Worm (Caenorhabditis elegans) whole organism, L4 larva: Measurements from ENCODE around the gene M02F4.1.
A peak's percentile ranks its signal among the peaks of the same experiment; 100 is the strongest.

Source experiments
- F10B5.3 ChIP-seq: sonication (generic microtip); optimal IDR thresholded peaks from 2 replicates; lab custom pipeline; 2016; ENCODE audit warnings: mild to moderate bottlenecking, missing genetic modification characterization, missing compliant biosample characterization
- F26F4.8 ChIP-seq: fragments of 200-800 bp; sonication (Bioruptor generic); conservative IDR thresholded peaks from 2 replicates; pipeline ENCODE4 v1.3.6; 2022; ENCODE audit warnings: missing genetic modification characterization, missing compliant biosample characterization
- F37D6.2 ChIP-seq: sonication (generic microtip); optimal IDR thresholded peaks from 2 replicates; lab custom pipeline; 2016; ENCODE audit warnings: mild to moderate bottlenecking, missing genetic modification characterization, missing compliant biosample characterization
- F49E8.2 ChIP-seq: sonication (generic microtip); optimal IDR thresholded peaks from 2 replicates; lab custom pipeline; 2016; ENCODE audit warnings: missing compliant biosample characterization, mild to moderate bottlenecking, missing genetic modification characterization, borderline replicate concordance
- T20F7.1 ChIP-seq: fragments of 200-800 bp; sonication (Bioruptor generic); optimal IDR thresholded peaks from 2 replicates; lab custom pipeline; 2018; ENCODE audit warnings: mild to moderate bottlenecking, missing genetic modification characterization, missing compliant biosample characterization
- Y48G9A.11 ChIP-seq: fragments of 200-800 bp; sonication (Bioruptor generic); IDR thresholded peaks from 2 replicates; pipeline ENCODE4 v1.3.6; 2022; ENCODE audit warnings: missing genetic modification reagents, missing genetic modification characterization, missing compliant biosample characterization
- Y5F2A.4 ChIP-seq: fragments of 200-800 bp; sonication (Bioruptor generic); optimal IDR thresholded peaks from 2 replicates; lab custom pipeline; 2018; ENCODE audit warnings: mild to moderate bottlenecking, missing genetic modification characterization, missing compliant biosample characterization
- ZK337.2 ChIP-seq: fragments of 200-800 bp; sonication (Bioruptor generic); IDR thresholded peaks from 2 replicates; pipeline ENCODE4 v1.3.6; 2022; ENCODE audit warnings: missing genetic modification reagents, missing genetic modification characterization, missing compliant biosample characterization
- aha-1 ChIP-seq: fragments of 150-350 bp; peaks from one replicate; lab custom pipeline; 2014; ENCODE audit warnings: missing biosample characterization, missing genetic modification characterization
- aly-2 ChIP-seq: sonication (generic microtip); optimal IDR thresholded peaks from 2 replicates; lab custom pipeline; 2018; ENCODE audit warnings: missing biosample characterization, missing genetic modification characterization
- ama-1 ChIP-seq: fragments of 150-350 bp; optimal IDR thresholded peaks from 2 replicates; lab custom pipeline; 2014; ENCODE audit warnings: inconsistent platforms, mixed read lengths
- attf-4 ChIP-seq: sonication (generic microtip); optimal IDR thresholded peaks from 3 replicates; lab custom pipeline; 2017; ENCODE audit warnings: missing biosample characterization, missing genetic modification characterization
- ceh-20 ChIP-seq: fragments of 200-800 bp; sonication (Bioruptor generic); IDR thresholded peaks from 2 replicates; pipeline ENCODE4 v1.3.6; 2022; ENCODE audit warnings: missing genetic modification reagents, missing genetic modification characterization, missing compliant biosample characterization
- ceh-28 ChIP-seq: fragments of 150-350 bp; optimal IDR thresholded peaks from 2 replicates; lab custom pipeline; 2014; ENCODE audit warnings: missing biosample characterization, missing genetic modification reagents, missing genetic modification characterization
- ceh-62 ChIP-seq: sonication (generic microtip); optimal IDR thresholded peaks from 2 replicates; lab custom pipeline; 2017; ENCODE audit warnings: missing biosample characterization, missing genetic modification characterization
- ceh-82 ChIP-seq: sonication (generic microtip); optimal IDR thresholded peaks from 2 replicates; lab custom pipeline; 2017; ENCODE audit warnings: missing biosample characterization, missing genetic modification characterization
- cey-2 ChIP-seq: sonication (generic microtip); optimal IDR thresholded peaks from 3 replicates; lab custom pipeline; 2017; ENCODE audit warnings: missing genetic modification characterization, mild to moderate bottlenecking, missing compliant biosample characterization, antibody characterized with exemption, borderline replicate concordance; ENCODE audit not compliant: insufficient read depth
- dpl-1 ChIP-seq: fragments of 150-350 bp; optimal IDR thresholded peaks from 2 replicates; lab custom pipeline; 2014; ENCODE audit warnings: missing biosample characterization, missing genetic modification reagents, missing genetic modification characterization
- egl-43 ChIP-seq: fragments of 200-800 bp; sonication (Bioruptor generic); IDR thresholded peaks from 2 replicates; pipeline ENCODE4 v1.3.6; 2022; ENCODE audit warnings: missing genetic modification reagents, missing genetic modification characterization, missing compliant biosample characterization
- gei-8 ChIP-seq: fragments of 200-800 bp; sonication (Bioruptor generic); optimal IDR thresholded peaks from 2 replicates; lab custom pipeline; 2018; ENCODE audit warnings: mild to moderate bottlenecking, missing genetic modification characterization, missing compliant biosample characterization
- hif-1 ChIP-seq, 2 experiments: sonication (generic microtip); optimal IDR thresholded peaks; 2 replicates each; lab custom pipeline; 2016 to 2017; ENCODE audit warnings: missing compliant biosample characterization in 2 of 2, missing genetic modification characterization in 2 of 2, missing genetic modification reagents in 2 of 2, missing genotype in 2 of 2, mild to moderate bottlenecking in 1 of 2
- jun-1 ChIP-seq: fragments of 150-350 bp; optimal IDR thresholded peaks from 2 replicates; lab custom pipeline; 2014; ENCODE audit warnings: missing biosample characterization, missing genetic modification reagents, missing genetic modification characterization
- lin-1 ChIP-seq: fragments of 200-800 bp; sonication (Bioruptor generic); IDR thresholded peaks from 2 replicates; pipeline ENCODE4 v1.3.6; 2022; ENCODE audit warnings: missing genetic modification reagents, missing genetic modification characterization, missing compliant biosample characterization
- lin-13 ChIP-seq: fragments of 150-350 bp; optimal IDR thresholded peaks from 2 replicates; lab custom pipeline; 2014; ENCODE audit warnings: missing biosample characterization, missing genetic modification reagents, missing genetic modification characterization
- lin-15B ChIP-seq: fragments of 150-350 bp; sonication (generic microtip); optimal IDR thresholded peaks from 3 replicates; lab custom pipeline; 2014; ENCODE audit warnings: missing biosample characterization, missing genetic modification characterization
- lin-38 ChIP-seq: fragments of 200-800 bp; sonication (Bioruptor generic); IDR thresholded peaks from 2 replicates; pipeline ENCODE4 v1.3.6; 2022; ENCODE audit warnings: missing genetic modification reagents, missing genetic modification characterization, missing compliant biosample characterization
- lsy-2 ChIP-seq, 2 experiments: fragments of 150-350 bp in 1 of 2; sonication (generic microtip) in 1 of 2; optimal IDR thresholded peaks; 2 replicates each; lab custom pipeline; 2014 to 2017; ENCODE audit warnings: missing biosample characterization in 2 of 2, missing genetic modification characterization in 2 of 2
- madf-9 ChIP-seq: fragments of 200-800 bp; sonication (Bioruptor generic); conservative IDR thresholded peaks from 2 replicates; pipeline ENCODE4 v1.3.6; 2022; ENCODE audit warnings: missing genetic modification reagents, missing genetic modification characterization, missing compliant biosample characterization
- mdl-1 ChIP-seq, 2 experiments: fragments of 150-350 bp in 1 of 2; sonication (generic microtip) in 1 of 2; optimal IDR thresholded peaks; 2 replicates each; lab custom pipeline; 2014 to 2017; ENCODE audit warnings: missing biosample characterization in 2 of 2, missing genetic modification characterization in 2 of 2
- mdt-29 ChIP-seq: fragments of 200-800 bp; sonication (Bioruptor generic); IDR thresholded peaks from 2 replicates; pipeline ENCODE4 v1.3.6; 2022; ENCODE audit warnings: missing genetic modification reagents, missing genetic modification characterization, missing compliant biosample characterization
- mep-1 ChIP-seq: fragments of 150-350 bp; sonication (generic microtip); optimal IDR thresholded peaks from 3 replicates; lab custom pipeline; 2014; ENCODE audit warnings: missing biosample characterization, missing genetic modification characterization
- mxl-2 ChIP-seq: fragments of 200-800 bp; sonication (Bioruptor generic); conservative IDR thresholded peaks from 2 replicates; pipeline ENCODE4 v1.3.6; 2022; ENCODE audit warnings: missing genetic modification reagents, missing genetic modification characterization, missing compliant biosample characterization
- mxl-3 ChIP-seq: fragments of 200-800 bp; sonication (Bioruptor generic); optimal IDR thresholded peaks from 2 replicates; lab custom pipeline; 2018; ENCODE audit warnings: mild to moderate bottlenecking, missing genetic modification characterization, missing compliant biosample characterization
- nhr-10 ChIP-seq: fragments of 150-350 bp; optimal IDR thresholded peaks from 2 replicates; lab custom pipeline; 2014; ENCODE audit warnings: missing biosample characterization, missing genetic modification characterization
- nhr-11 ChIP-seq: fragments of 150-350 bp; optimal IDR thresholded peaks from 2 replicates; lab custom pipeline; 2014; ENCODE audit warnings: missing biosample characterization, missing genetic modification characterization
- nhr-111 ChIP-seq: fragments of 200-800 bp; sonication (Bioruptor generic); optimal IDR thresholded peaks from 2 replicates; lab custom pipeline; 2018; ENCODE audit warnings: mild to moderate bottlenecking, missing genetic modification characterization, missing compliant biosample characterization
- nhr-237 ChIP-seq: sonication (generic microtip); optimal IDR thresholded peaks from 2 replicates; lab custom pipeline; 2017; ENCODE audit warnings: missing biosample characterization, missing genetic modification characterization
- nhr-25 ChIP-seq: sonication (generic microtip); optimal IDR thresholded peaks from 2 replicates; lab custom pipeline; 2017; ENCODE audit warnings: missing genetic modification characterization, mild to moderate bottlenecking, missing compliant biosample characterization, antibody characterized with exemption, moderate library complexity, borderline replicate concordance; ENCODE audit not compliant: insufficient read depth
- nhr-28 ChIP-seq: fragments of 150-350 bp; optimal IDR thresholded peaks from 2 replicates; lab custom pipeline; 2014; ENCODE audit warnings: missing biosample characterization, missing genetic modification characterization
- nhr-41 ChIP-seq: fragments of 200-800 bp; sonication (Bioruptor generic); IDR thresholded peaks from 2 replicates; pipeline ENCODE4 v1.3.6; 2022; ENCODE audit warnings: missing genetic modification reagents, missing genetic modification characterization, missing compliant biosample characterization
- nhr-48 ChIP-seq: sonication (generic microtip); optimal IDR thresholded peaks from 2 replicates; lab custom pipeline; 2016; ENCODE audit warnings: mild to moderate bottlenecking, missing genetic modification characterization, missing compliant biosample characterization
- nhr-76 ChIP-seq: fragments of 150-350 bp; optimal IDR thresholded peaks from 2 replicates; lab custom pipeline; 2014; ENCODE audit warnings: missing biosample characterization, missing genetic modification characterization
- nhr-77 ChIP-seq: fragments of 150-350 bp; optimal IDR thresholded peaks from 2 replicates; lab custom pipeline; 2014; ENCODE audit warnings: missing biosample characterization, missing genetic modification characterization
- spr-1 ChIP-seq: sonication (generic microtip); optimal IDR thresholded peaks from 2 replicates; lab custom pipeline; 2016; ENCODE audit warnings: mild to moderate bottlenecking, missing genetic modification characterization, missing compliant biosample characterization
- unc-130 ChIP-seq: sonication (generic microtip); optimal IDR thresholded peaks from 2 replicates; lab custom pipeline; 2016; ENCODE audit warnings: missing genetic modification reagents, missing genetic modification characterization, missing compliant biosample characterization
- unc-62 ChIP-seq, 3 experiments: fragments of 150-350 bp in 1 of 3; sonication (generic microtip); optimal IDR thresholded peaks in 2 of 3; peaks in 1 of 3; 1 replicate in 1 of 3; 2 replicates in 2 of 3; lab custom pipeline; 2014 to 2017; ENCODE audit warnings: missing biosample characterization in 3 of 3, missing genetic modification characterization in 3 of 3, missing genetic modification reagents in 3 of 3, missing genotype in 1 of 3
- zfp-2 ChIP-seq: sonication (generic microtip); optimal IDR thresholded peaks from 2 replicates; lab custom pipeline; 2016; ENCODE audit warnings: mild to moderate bottlenecking, missing genetic modification characterization, missing compliant biosample characterization

M02F4.1 gene

DNA sequence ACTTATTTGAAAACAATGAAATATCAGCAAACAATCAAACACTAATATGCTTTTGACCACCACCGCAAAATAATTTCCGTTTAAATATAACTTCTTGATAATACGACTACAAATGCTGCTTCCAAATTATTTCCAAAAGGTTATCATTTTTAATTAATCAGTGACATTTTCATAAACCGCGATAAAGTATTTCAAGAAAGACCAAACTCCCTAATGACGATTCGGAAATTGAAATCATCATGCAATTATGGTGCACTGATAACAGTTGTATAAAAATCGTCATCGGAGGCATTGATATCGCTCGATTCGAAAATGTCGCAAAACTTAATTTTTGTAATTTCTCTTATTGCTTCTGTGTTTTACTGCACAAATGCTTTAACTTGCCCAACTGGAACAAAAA is 2.6 kb upstream of the M02F4.1 start, which contains the start of gene clec-265 (continued):
- TF ChIP-seq nhr-237 (tag; lab: Kevin White, UChicago) (no peak), Y5F2A.4 (no peak), mdt-29 (GFP tag; lab: Robert Waterston, UW) (no peak), F26F4.8 (GFP tag; lab: Robert Waterston, UW) (no peak), nhr-48 (peak; percentile 1), aly-2 (tag; lab: Kevin White, UChicago) (no peak), nhr-77 (tag; lab: Kevin White, UChicago) (peak; percentile 86), jun-1 (no peak), Y48G9A.11 (GFP tag; lab: Robert Waterston, UW) (no peak), attf-4 (tag; lab: Kevin White, UChicago) (no peak), nhr-111 (GFP tag; lab: Kevin White, UChicago) (no peak), spr-1 (tag; lab: Kevin White, UChicago) (no peak), nhr-41 (GFP tag; lab: Robert Waterston, UW) (no peak), mdl-1 (tag; optimal IDR thresholded peaks at IDR 0.05; lab: Kevin White, UChicago) (peak in 1 of 2 experiments; percentile 47), nhr-10 (tag; lab: Kevin White, UChicago) (no peak)

DNA sequence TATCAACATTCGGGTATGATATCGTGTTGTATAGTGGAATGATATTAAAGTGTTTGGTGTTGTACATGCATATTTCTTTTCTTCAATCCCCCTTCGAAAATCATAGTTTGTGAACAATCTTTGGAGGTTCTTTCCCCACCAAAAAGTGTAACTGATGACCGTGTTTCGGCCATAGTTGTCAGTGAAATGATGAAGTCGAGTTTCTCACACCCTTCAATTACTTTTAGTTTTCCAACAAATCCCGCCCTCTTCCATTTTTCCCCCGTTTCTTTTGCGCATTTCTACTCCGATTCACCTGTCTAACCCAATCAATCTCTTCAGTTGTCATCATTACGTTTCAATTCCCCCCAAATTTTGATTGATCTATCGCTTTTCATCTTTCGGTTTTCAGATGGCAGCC is 3.8 kb downstream of the M02F4.1 start:
- TF ChIP-seq lin-1 (GFP tag; lab: Robert Waterston, UW) (no peak), lsy-2 (tag; optimal IDR thresholded peaks at IDR 0.05; lab: Kevin White, UChicago) (peak in 1 of 2 experiments; percentile 20), nhr-28 (tag; lab: Kevin White, UChicago) (peak; percentile 22), dpl-1 (GFP tag; lab: Kevin White, UChicago) (no peak), ZK337.2 (GFP tag; lab: Robert Waterston, UW) (no peak), egl-43 (GFP tag; lab: Robert Waterston, UW) (no peak), unc-62 (GFP tag; optimal IDR thresholded peaks at IDR 0.05 in 1 of 2; lab: Kevin White, UChicago) (peak in 1 of 2 experiments; percentile 54), unc-62 (tag; optimal IDR thresholded peaks at IDR 0.05; lab: Kevin White, UChicago) (no peak), ceh-20 (GFP tag; lab: Robert Waterston, UW) (0 out of 2 replicates have a peak, but pooled peaks have one; percentile 30), hif-1 (tag; optimal IDR thresholded peaks at IDR 0.05; lab: Kevin White, UChicago) (no peak), nhr-76 (tag; lab: Kevin White, UChicago) (no peak), unc-130 (GFP tag; lab: Kevin White, UChicago) (no peak), nhr-11 (tag; lab: Kevin White, UChicago) (peak; percentile 13), lin-13 (no peak), aly-2 (tag; lab: Kevin White, UChicago) (no peak), nhr-111 (GFP tag; lab: Kevin White, UChicago) (no peak)
- TF ChIP-seq, all 104 proteins: peak for 5

DNA sequence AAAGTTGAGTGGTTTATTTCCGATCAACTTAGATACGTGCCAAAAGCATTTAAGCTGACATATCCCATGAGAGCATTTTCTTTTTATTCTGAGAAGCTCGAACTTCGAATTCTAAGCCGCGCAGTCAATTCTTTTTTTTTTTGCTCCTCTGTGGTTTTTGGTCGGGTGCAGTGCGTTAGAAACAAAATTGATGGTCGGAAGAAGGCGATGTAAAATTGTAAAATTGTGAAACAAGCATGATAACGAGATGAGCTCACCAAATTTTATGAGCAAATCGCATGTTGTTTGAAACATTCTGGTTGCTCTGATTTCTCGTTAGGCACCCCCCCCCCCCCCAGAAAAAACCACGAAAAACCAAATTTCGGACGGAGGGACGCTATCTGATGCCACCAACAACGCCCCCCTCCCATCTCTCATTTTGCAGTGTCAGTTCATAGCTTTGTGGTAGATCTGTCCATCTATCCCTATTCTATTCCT is 4.3 kb downstream of the M02F4.1 start, which contains the start of gene aqp-7:
aqp-7 (plus strand) TSS at position 427 of the 477 bp plus-strand sequence.
- TF ChIP-seq nhr-77 (tag; lab: Kevin White, UChicago) (no peak), ceh-62 (tag; lab: Kevin White, UChicago) (no peak), lin-15B (no peak), aha-1 (tag; lab: Kevin White, UChicago) (peak; percentile 30), nhr-11 (tag; lab: Kevin White, UChicago) (no peak), mdl-1 (tag; optimal IDR thresholded peaks at IDR 0.05; lab: Kevin White, UChicago) (no peak), ceh-28 (tag; lab: Kevin White, UChicago) (no peak), gei-8 (no peak), unc-130 (GFP tag; lab: Kevin White, UChicago) (no peak), T20F7.1 (no peak), F49E8.2 (tag; lab: Kevin White, UChicago) (no peak), madf-9 (GFP tag; lab: Robert Waterston, UW) (no peak), ceh-20 (GFP tag; lab: Robert Waterston, UW) (no peak), ama-1 (lab: Kevin White, UChicago) (no peak), mxl-2 (no peak), lin-38 (GFP tag; lab: Robert Waterston, UW) (no peak), zfp-2 (tag; lab: Kevin White, UChicago) (no peak), F10B5.3 (tag; lab: Kevin White, UChicago) (no peak), cey-2 (tag; lab: Kevin White, UChicago) (no peak), nhr-25 (tag; lab: Kevin White, UChicago) (no peak), mep-1 (tag; lab: Kevin White, UChicago) (peak; percentile 3), F37D6.2 (no peak), hif-1 (tag; optimal IDR thresholded peaks at IDR 0.05; lab: Kevin White, UChicago) (peak in 1 of 2 experiments; percentile 30), ceh-82 (tag; lab: Kevin White, UChicago) (no peak), nhr-48 (no peak), mxl-3 (GFP tag; lab: Kevin White, UChicago) (no peak)
